Fruit fly (Drosophila melanogaster): ENCODE data around the gene CG17776.
A peak's percentile ranks its signal among the peaks of the same experiment; 100 is the strongest.

CG17776 gene

dm6 chrX:2145114-2145513 lies 39.4 kb upstream of the CG17776 start, which contains the start of gene Pgd (continued):
- no peak for TF ChIP-seq CG31388 (GFP tag; optimal IDR thresholded peaks at IDR 0.05)
- no peak for TF ChIP-seq gsb-n (tag; optimal IDR thresholded peaks at IDR 0.05)
- no peak for TF ChIP-seq gem (tag; optimal IDR thresholded peaks at IDR 0.05)
- no peak for TF ChIP-seq ems (GFP tag; optimal IDR thresholded peaks at IDR 0.05)
- no peak for TF ChIP-seq slbo (GFP tag; IDR thresholded peaks at IDR 0.05)
- no peak for TF ChIP-seq zfh2 (GFP tag; optimal IDR thresholded peaks at IDR 0.05)
- TF ChIP-seq Hr78 (GFP tag; optimal IDR thresholded peaks at IDR 0.05): peak in 1 of 2 experiments; percentile 23
- no peak for TF ChIP-seq CG17328 (GFP tag; IDR thresholded peaks at IDR 0.05)
- TF ChIP-seq Abd-B (GFP tag; optimal IDR thresholded peaks at IDR 0.05): no peak
- no peak for TF ChIP-seq CG11504 (tag; optimal IDR thresholded peaks at IDR 0.05)
- TF ChIP-seq Bdp1 (GFP tag; optimal IDR thresholded peaks at IDR 0.05): no peak
- no peak for TF ChIP-seq CG2678 (tag; optimal IDR thresholded peaks at IDR 0.05)
- no peak for TF ChIP-seq Mad (GFP tag; optimal IDR thresholded peaks at IDR 0.05)
- no peak for TF ChIP-seq CG11696 (GFP tag; IDR thresholded peaks at IDR 0.05)
- no peak for TF ChIP-seq TFAM (GFP tag; optimal IDR thresholded peaks at IDR 0.05)
- no peak for TF ChIP-seq CG14441 (GFP tag; IDR thresholded peaks at IDR 0.05)
- no peak for TF ChIP-seq PHDP (tag; optimal IDR thresholded peaks at IDR 0.05)
- no peak for TF ChIP-seq Stat92E (GFP tag; optimal IDR thresholded peaks at IDR 0.05)
- TF ChIP-seq CoRest (tag; optimal IDR thresholded peaks at IDR 0.05): no peak
- TF ChIP-seq GATAe (GFP tag; conservative IDR thresholded peaks at IDR 0.05): no peak
- TF ChIP-seq az2 (GFP tag; optimal IDR thresholded peaks at IDR 0.05): no peak
- no peak for TF ChIP-seq CG12659 (GFP tag; optimal IDR thresholded peaks at IDR 0.05)
- TF ChIP-seq danr (GFP tag; IDR thresholded peaks at IDR 0.05): no peak
- TF ChIP-seq CG6854 (GFP tag; optimal IDR thresholded peaks at IDR 0.05): peak; percentile 14
- peak; percentile 55 for TF ChIP-seq sna (GFP tag; IDR thresholded peaks at IDR 0.05; ENCODE audit: partially characterized antibody)
- TF ChIP-seq dm (GFP tag; optimal IDR thresholded peaks at IDR 0.05): no peak
- no peak for TF ChIP-seq croc (GFP tag; conservative IDR thresholded peaks at IDR 0.05)
- TF ChIP-seq CG2120 (GFP tag; optimal IDR thresholded peaks at IDR 0.05): no peak
- no peak for TF ChIP-seq Xrp1 (GFP tag; IDR thresholded peaks at IDR 0.05)
- TF ChIP-seq ap (GFP tag; IDR thresholded peaks at IDR 0.05): no peak
- TF ChIP-seq CG10959 (GFP tag; IDR thresholded peaks at IDR 0.05): no peak
- no peak for TF ChIP-seq Chrac-16 (GFP tag; optimal IDR thresholded peaks at IDR 0.05)
- TF ChIP-seq tio (GFP tag; optimal IDR thresholded peaks at IDR 0.05): no peak
- peak; percentile 79 for TF ChIP-seq unc-4 (GFP tag; IDR thresholded peaks at IDR 0.05; ENCODE audit: partially characterized antibody)
- TF ChIP-seq Scr (GFP tag; IDR thresholded peaks at IDR 0.05; ENCODE audit: partially characterized antibody): peak; percentile 44
- TF ChIP-seq CG6254 (GFP tag; optimal IDR thresholded peaks at IDR 0.05): no peak
- TF ChIP-seq CG17359 (tag; optimal IDR thresholded peaks at IDR 0.05): no peak
- no peak for TF ChIP-seq pan (optimal IDR thresholded peaks at IDR 0.05)
- TF ChIP-seq pan (GFP tag; optimal IDR thresholded peaks at IDR 0.05 in 1 of 2, IDR thresholded peaks at IDR 0.05 in 1 of 2): peak in 1 of 2 experiments; percentile 29
- no peak for TF ChIP-seq sisA (GFP tag; IDR thresholded peaks at IDR 0.05)
- no peak for TF ChIP-seq Six4 (GFP tag; optimal IDR thresholded peaks at IDR 0.05)
- no peak for TF ChIP-seq Mes4 (GFP tag; optimal IDR thresholded peaks at IDR 0.05)
- no peak for TF ChIP-seq jing (GFP tag; optimal IDR thresholded peaks at IDR 0.05)
- TF ChIP-seq Gug (GFP tag; IDR thresholded peaks at IDR 0.05): no peak
- peak; percentile 45 for TF ChIP-seq Ets65A (GFP tag)
- TF ChIP-seq vnd (GFP tag; IDR thresholded peaks at IDR 0.05; ENCODE audit: partially characterized antibody): peak; percentile 43; the same call in 1 of the 3 replicates
- TF ChIP-seq dpn (GFP tag; optimal IDR thresholded peaks at IDR 0.05): no peak
- TF ChIP-seq crp (GFP tag; optimal IDR thresholded peaks at IDR 0.05): no peak
- TF ChIP-seq odd (GFP tag; optimal IDR thresholded peaks at IDR 0.05): no peak
- TF ChIP-seq pita (GFP tag; optimal IDR thresholded peaks at IDR 0.05): no peak
- no peak for TF ChIP-seq sens (GFP tag)
- no peak for TF ChIP-seq nmo (GFP tag; optimal IDR thresholded peaks at IDR 0.05)
